Fruit fly (Drosophila melanogaster): Measurements from ENCODE around the gene CG14339.

dm6 chr2L:1065038-1065437, 43.3 kb upstream of the CG14339 start:
- TF ChIP-seq CG8478 (optimal IDR thresholded peaks at IDR 0.05) (no peak), CTCF (optimal IDR thresholded peaks at IDR 0.05) (no peak)
